Worm (Caenorhabditis elegans): Measurements from ENCODE around the gene F36G9.15.
"Not testable (repeated sequence)": the region's sequence is repeated elsewhere in the genome, so short reads cannot be mapped to it uniquely, and the experiment has no call there.

Gene F36G9.15

ce11 chrV:16000433-16000832 lies 12.5 kb upstream of the F36G9.15 start, which contains the start of gene nhr-50 (continued):
- TF ChIP-seq nfya-1 (tag; optimal IDR thresholded peaks at IDR 0.05; ENCODE audit: insufficient read depth) (no peak), skn-1 (tag; optimal IDR thresholded peaks at IDR 0.05) (peak; percentile 13), elt-1 (tag; optimal IDR thresholded peaks at IDR 0.05) (no peak), snpc-4 (tag; optimal IDR thresholded peaks at IDR 0.05) (no peak), ceh-28 (tag; optimal IDR thresholded peaks at IDR 0.05) (no peak), eor-1 (tag; optimal IDR thresholded peaks at IDR 0.05) (no peak), nhr-12 (tag; optimal IDR thresholded peaks at IDR 0.05) (no peak), unc-39 (tag; optimal IDR thresholded peaks at IDR 0.05) (no peak), ZK546.5 (tag; optimal IDR thresholded peaks at IDR 0.05) (no peak), nhr-76 (tag; optimal IDR thresholded peaks at IDR 0.05) (no peak), fkh-10 (GFP tag; optimal IDR thresholded peaks at IDR 0.05) (no peak), lin-39 (tag; optimal IDR thresholded peaks at IDR 0.05) (no peak), hmg-11 (tag; optimal IDR thresholded peaks at IDR 0.05) (no peak), ceh-9 (tag; optimal IDR thresholded peaks at IDR 0.05) (no peak), sea-2 (GFP tag; optimal IDR thresholded peaks at IDR 0.05) (no peak), jun-1 (tag; optimal IDR thresholded peaks at IDR 0.05) (peak; percentile 92), fkh-2 (tag; optimal IDR thresholded peaks at IDR 0.05) (no peak), lsy-12 (tag; optimal IDR thresholded peaks at IDR 0.05) (no peak), nhr-28 (tag; optimal IDR thresholded peaks at IDR 0.05) (no peak), ceh-82 (tag; optimal IDR thresholded peaks at IDR 0.05) (no peak), unc-62 (GFP tag; optimal IDR thresholded peaks at IDR 0.05) (no peak)

ce11 chrV:15996655-15997186 lies 8.7 kb upstream of the F36G9.15 start, which contains the start of the genes C06C6.9 and C06C6.8:
C06C6.9 (minus strand) TSS chrV:15996755.
C06C6.8 (plus strand) TSS chrV:15997136.
- no peak for TF ChIP-seq lin-39 (tag; optimal IDR thresholded peaks at IDR 0.05)
- no peak for TF ChIP-seq nhr-43 (tag; optimal IDR thresholded peaks at IDR 0.05; ENCODE audit: poor library complexity, severe bottlenecking)
- TF ChIP-seq nhr-77 (tag; optimal IDR thresholded peaks at IDR 0.05): no peak
- TF ChIP-seq ztf-11 (tag; optimal IDR thresholded peaks at IDR 0.05): no peak
- no peak for TF ChIP-seq fos-1 (tag; optimal IDR thresholded peaks at IDR 0.05)
- TF ChIP-seq fkh-10 (GFP tag; optimal IDR thresholded peaks at IDR 0.05): no peak
- no peak for TF ChIP-seq nhr-237 (tag; optimal IDR thresholded peaks at IDR 0.05)
- no peak for TF ChIP-seq nfya-1 (tag; optimal IDR thresholded peaks at IDR 0.05; ENCODE audit: insufficient read depth)
- no peak for TF ChIP-seq zag-1 (tag; optimal IDR thresholded peaks at IDR 0.05)
- no peak for TF ChIP-seq sea-2 (GFP tag; optimal IDR thresholded peaks at IDR 0.05)
- TF ChIP-seq snpc-4 (tag; optimal IDR thresholded peaks at IDR 0.05): no peak
- no peak for TF ChIP-seq nhr-28 (tag; optimal IDR thresholded peaks at IDR 0.05)
- no peak for TF ChIP-seq lsy-12 (tag; optimal IDR thresholded peaks at IDR 0.05)

DNA sequence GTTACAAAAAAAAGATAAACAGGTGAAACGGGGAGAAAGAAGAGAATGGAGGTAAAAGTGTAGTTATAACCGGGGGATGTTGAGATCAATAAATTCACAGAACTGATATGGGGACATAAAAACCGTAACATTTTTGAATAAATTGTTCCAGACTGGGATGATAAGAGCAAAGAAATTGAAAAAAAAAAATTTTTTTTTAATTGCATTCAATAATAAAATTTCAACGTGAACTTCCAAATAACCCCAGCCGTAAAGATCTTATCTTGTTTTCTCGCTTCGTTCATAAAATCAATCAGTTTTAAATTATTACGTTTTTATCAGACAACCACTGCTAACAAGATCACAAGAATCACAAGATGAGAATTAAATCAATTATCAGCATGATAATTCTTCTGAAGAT lies 3.9 kb upstream of the F36G9.15 start, which contains the start of gene C06C6.7:
Gene C06C6.7 (plus strand): TSS at position 301 of the 400 bp plus-strand sequence.
- not testable (repeated sequence) for TF ChIP-seq nhr-77 (tag; optimal IDR thresholded peaks at IDR 0.05); egl-27 (tag; optimal IDR thresholded peaks at IDR 0.05); fkh-10 (GFP tag; optimal IDR thresholded peaks at IDR 0.05)

ce11 chrV:15982733-15983344 lies 5.1 kb downstream of the F36G9.15 start, which contains the start of the genes fbxa-99 and F36G9.13:
fbxa-99 (minus strand) TSS chrV:15982854.
F36G9.13 (plus strand) TSS chrV:15983294.
- TF ChIP-seq aly-2 (tag; optimal IDR thresholded peaks at IDR 0.05): no peak
- TF ChIP-seq ztf-11 (tag; optimal IDR thresholded peaks at IDR 0.05): no peak
- TF ChIP-seq ama-1 (optimal IDR thresholded peaks at IDR 0.05): no peak
- no peak for TF ChIP-seq nhr-25 (tag; optimal IDR thresholded peaks at IDR 0.05)
- TF ChIP-seq daf-12 (tag; optimal IDR thresholded peaks at IDR 0.05): no peak
- TF ChIP-seq pqm-1 (tag; optimal IDR thresholded peaks at IDR 0.05): peak; percentile 65
- TF ChIP-seq nhr-43 (tag; optimal IDR thresholded peaks at IDR 0.05; ENCODE audit: poor library complexity, severe bottlenecking): no peak
- TF ChIP-seq ZK546.5 (tag; optimal IDR thresholded peaks at IDR 0.05): no peak
- TF ChIP-seq elt-2 (tag; optimal IDR thresholded peaks at IDR 0.05): peak; percentile 67
- TF ChIP-seq snpc-4 (tag; optimal IDR thresholded peaks at IDR 0.05): no peak
- TF ChIP-seq skn-1 (tag; optimal IDR thresholded peaks at IDR 0.05): no peak
- no peak for TF ChIP-seq pha-4 (tag; optimal IDR thresholded peaks at IDR 0.05)
- TF ChIP-seq tbx-2 (tag; optimal IDR thresholded peaks at IDR 0.05): no peak
